Worm (Caenorhabditis elegans): ENCODE measurements around the gene rga-1.

Gene rga-1

DNA sequence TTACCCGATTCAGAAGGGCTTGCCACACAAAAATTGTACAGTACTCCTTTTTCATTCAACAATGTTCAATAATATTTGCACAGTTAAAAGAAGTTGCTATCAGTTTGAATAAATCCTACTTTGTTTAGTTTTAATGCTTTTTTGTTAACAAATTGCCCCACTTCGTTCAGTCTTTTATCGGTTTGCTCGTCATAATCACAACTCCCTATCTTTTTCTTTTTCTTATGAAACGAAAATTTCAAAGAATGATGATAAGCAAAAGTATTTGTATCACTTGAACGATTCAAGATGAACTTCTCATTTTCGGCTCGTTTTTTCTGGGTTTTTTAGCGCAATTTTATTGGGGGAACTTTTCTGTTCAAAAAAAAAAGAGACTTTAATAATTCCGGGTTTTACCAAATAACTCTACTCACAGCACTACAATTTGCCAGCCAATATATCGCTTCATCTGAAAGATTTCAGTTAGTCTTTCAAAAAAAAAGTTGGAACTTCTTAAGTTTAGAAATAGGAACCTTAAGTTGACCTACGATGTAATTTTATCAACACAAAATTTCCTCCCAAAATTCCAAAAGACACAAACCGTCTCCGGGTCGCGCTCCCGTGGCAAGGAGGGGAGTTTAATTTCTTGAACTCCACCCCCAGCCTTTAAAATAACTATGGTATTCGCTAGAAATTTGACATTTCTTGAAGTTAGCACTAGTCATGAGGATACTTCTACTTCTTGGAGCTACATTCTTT is 39.9 kb upstream of the rga-1 start, which contains the start of gene C05D12.3:
Gene C05D12.3, plus strand, starts transcription at position 688 of the 738 bp plus-strand sequence.
- TF ChIP-seq F13H6.1 (tag; optimal IDR thresholded peaks at IDR 0.05) = no peak
- no peak for TF ChIP-seq gmeb-2 (tag; optimal IDR thresholded peaks at IDR 0.05)
- TF ChIP-seq elt-2 (tag; optimal IDR thresholded peaks at IDR 0.05) = no peak
- TF ChIP-seq Y22D7AL.16 (tag; optimal IDR thresholded peaks at IDR 0.05) = no peak
- TF ChIP-seq ref-2 (tag; optimal IDR thresholded peaks at IDR 0.05) = no peak
- no peak for TF ChIP-seq mec-3 (tag; optimal IDR thresholded peaks at IDR 0.05; ENCODE audit: borderline replicate concordance)
- no peak for TF ChIP-seq hlh-30 (tag; optimal IDR thresholded peaks at IDR 0.05; ENCODE audit: insufficient read depth)
- no peak for TF ChIP-seq ceh-6 (GFP tag; optimal IDR thresholded peaks at IDR 0.05)
- no peak for TF ChIP-seq elt-4 (tag; optimal IDR thresholded peaks at IDR 0.05)
- no peak for TF ChIP-seq nhr-232 (tag; optimal IDR thresholded peaks at IDR 0.05)
- no peak for TF ChIP-seq unc-86 (tag; optimal IDR thresholded peaks at IDR 0.05)
- no peak for TF ChIP-seq zip-5 (tag; optimal IDR thresholded peaks at IDR 0.05)
- TF ChIP-seq dmd-4 (tag; optimal IDR thresholded peaks at IDR 0.05; ENCODE audit: borderline replicate concordance) = no peak
- no peak for TF ChIP-seq ceh-9 (tag; optimal IDR thresholded peaks at IDR 0.05)
- no peak for TF ChIP-seq nfya-1 (tag; optimal IDR thresholded peaks at IDR 0.05)
- TF ChIP-seq ttx-3 (tag; optimal IDR thresholded peaks at IDR 0.05) = no peak
- no peak for TF ChIP-seq pag-3 (tag; optimal IDR thresholded peaks at IDR 0.05; ENCODE audit: borderline replicate concordance)

DNA sequence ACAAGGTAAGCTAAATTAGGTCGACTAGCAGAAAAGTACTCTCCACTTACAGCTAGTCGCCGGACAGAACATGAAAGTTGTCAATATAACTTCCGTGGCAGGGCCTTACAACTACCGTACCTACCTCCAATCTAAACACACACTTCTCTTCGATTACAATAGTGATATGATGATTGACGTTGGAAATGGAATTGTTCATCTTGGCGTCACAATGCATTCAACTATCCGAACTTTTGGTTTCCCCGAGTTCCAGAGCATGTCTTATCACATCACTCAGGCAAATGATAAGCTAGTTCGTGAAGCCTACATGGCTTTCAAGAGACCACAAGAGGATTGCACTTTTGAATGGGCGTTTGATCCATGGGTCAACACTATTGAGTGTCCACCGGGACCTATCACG is 37.4 kb upstream of the rga-1 start:
- TF ChIP-seq pros-1 (tag; optimal IDR thresholded peaks at IDR 0.05) = no peak
- TF ChIP-seq odd-2 (tag; optimal IDR thresholded peaks at IDR 0.05) = no peak
- TF ChIP-seq ceh-24 (tag; optimal IDR thresholded peaks at IDR 0.05) = no peak
- TF ChIP-seq hlh-15 (tag; optimal IDR thresholded peaks at IDR 0.05) = no peak
- no peak for TF ChIP-seq ceh-14 (tag; optimal IDR thresholded peaks at IDR 0.05)
- no peak for TF ChIP-seq F13H6.1 (tag; optimal IDR thresholded peaks at IDR 0.05)
- TF ChIP-seq ttx-3 (tag; optimal IDR thresholded peaks at IDR 0.05) = no peak
- TF ChIP-seq pha-2 (tag; optimal IDR thresholded peaks at IDR 0.05) = no peak
- TF ChIP-seq pag-3 (tag; optimal IDR thresholded peaks at IDR 0.05; ENCODE audit: borderline replicate concordance) = no peak
- TF ChIP-seq K02D7.2 (tag; optimal IDR thresholded peaks at IDR 0.05) = no peak
- TF ChIP-seq pha-4 (tag; optimal IDR thresholded peaks at IDR 0.05) = no peak
- no peak for TF ChIP-seq lim-6 (tag; optimal IDR thresholded peaks at IDR 0.05)
- TF ChIP-seq C38D4.7 (GFP tag; optimal IDR thresholded peaks at IDR 0.05) = no peak

DNA sequence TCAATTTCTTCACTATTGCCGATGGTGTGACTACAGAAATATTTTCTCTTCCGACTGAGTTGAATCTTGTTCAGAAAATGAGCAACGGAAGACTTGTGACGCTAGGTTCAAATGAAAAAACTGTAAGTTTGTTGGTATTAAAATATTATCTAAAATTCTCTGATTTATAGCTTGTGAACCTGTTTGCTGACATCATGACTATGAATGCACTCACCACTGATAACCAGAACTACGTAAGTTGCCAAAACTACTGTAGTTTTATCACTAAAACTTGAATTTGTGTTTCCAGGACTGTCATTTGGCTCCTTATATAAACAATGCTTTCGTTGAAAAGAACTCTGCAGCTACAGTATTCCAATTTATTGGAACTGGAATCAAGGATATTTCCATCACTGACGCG is 36.1 kb upstream of the rga-1 start:
- TF ChIP-seq pag-3 (tag; optimal IDR thresholded peaks at IDR 0.05; ENCODE audit: borderline replicate concordance) (no peak), madf-2 (tag; optimal IDR thresholded peaks at IDR 0.05) (no peak), fkh-10 (GFP tag; optimal IDR thresholded peaks at IDR 0.05) (no peak), tbx-7 (tag; optimal IDR thresholded peaks at IDR 0.05) (no peak), C38D4.7 (GFP tag; optimal IDR thresholded peaks at IDR 0.05) (no peak), dmd-4 (tag; optimal IDR thresholded peaks at IDR 0.05; ENCODE audit: borderline replicate concordance) (no peak), ztf-16 (tag; optimal IDR thresholded peaks at IDR 0.05) (no peak), syd-9 (tag; optimal IDR thresholded peaks at IDR 0.05) (no peak), ceh-30 (tag; optimal IDR thresholded peaks at IDR 0.05) (no peak), hlh-30 (tag; optimal IDR thresholded peaks at IDR 0.05; ENCODE audit: insufficient read depth) (no peak), gmeb-2 (tag; optimal IDR thresholded peaks at IDR 0.05) (no peak), Y22D7AL.16 (tag; optimal IDR thresholded peaks at IDR 0.05) (no peak), pros-1 (tag; optimal IDR thresholded peaks at IDR 0.05) (no peak), ceh-22 (tag; optimal IDR thresholded peaks at IDR 0.05) (no peak), ceh-6 (GFP tag; optimal IDR thresholded peaks at IDR 0.05) (no peak), pat-9 (tag; optimal IDR thresholded peaks at IDR 0.05) (no peak), nhr-232 (tag; optimal IDR thresholded peaks at IDR 0.05) (no peak), sox-2 (GFP tag; IDR thresholded peaks at IDR 0.05) (no peak), T23F11.4 (GFP tag; optimal IDR thresholded peaks at IDR 0.05) (no peak)
